Fruit fly (Drosophila melanogaster) whole organism, wandering third instar larva: ENCODE results near the gene CSN5.

Experiments used
- CG32264 ChIP-seq: fragments of 200-800 bp; sonication (Bioruptor generic); optimal IDR thresholded peaks from 2 replicates; lab custom pipeline; 2016; ENCODE audit warnings: missing biosample characterization, missing genetic modification characterization
- CG9705 ChIP-seq: fragments of 200-800 bp; sonication (Bioruptor generic); optimal IDR thresholded peaks from 2 replicates; lab custom pipeline; 2018; ENCODE audit warnings: missing biosample characterization, mild to moderate bottlenecking, missing genetic modification characterization
- CrebA ChIP-seq: fragments of 200-800 bp; sonication (Bioruptor generic); optimal IDR thresholded peaks from 2 replicates; lab custom pipeline; 2016; ENCODE audit warnings: missing biosample characterization, mild to moderate bottlenecking, missing genetic modification characterization, borderline replicate concordance
- Dfd ChIP-seq: fragments of >200 bp; optimal IDR thresholded peaks from 2 replicates; lab custom pipeline; 2017; ENCODE audit warnings: missing biosample characterization, missing genetic modification characterization
- Dif ChIP-seq: fragments of 200-275, 200-300 bp; sonication (Bioruptor generic); optimal IDR thresholded peaks from 2 replicates; lab custom pipeline; 2018; ENCODE audit warnings: missing biosample characterization, missing genetic modification characterization; ENCODE audit not compliant: partially characterized antibody
- GATAd ChIP-seq: sonication (Bioruptor generic); optimal IDR thresholded peaks from 2 replicates; lab custom pipeline; 2016; ENCODE audit warnings: missing biosample characterization, missing genetic modification characterization
- HLH106 ChIP-seq: fragments of 200-800 bp; optimal IDR thresholded peaks from 3 replicates; lab custom pipeline; 2019; ENCODE audit warnings: missing biosample characterization, mild to moderate bottlenecking, missing genetic modification characterization, moderate library complexity
- Hnf4 ChIP-seq: fragments of 200-800 bp; sonication (Bioruptor generic); optimal IDR thresholded peaks from 2 replicates; lab custom pipeline; 2016; ENCODE audit warnings: missing biosample characterization, mild to moderate bottlenecking, missing genetic modification characterization
- Hr78 ChIP-seq: fragments of >200 bp; optimal IDR thresholded peaks from 2 replicates; lab custom pipeline; 2017; ENCODE audit warnings: missing biosample characterization, missing genetic modification characterization
- Hr83 ChIP-seq: fragments of 200-300 bp; sonication (Bioruptor generic); optimal IDR thresholded peaks from 2 replicates; lab custom pipeline; 2016; ENCODE audit warnings: missing biosample characterization, mild to moderate bottlenecking, missing genetic modification characterization, moderate library complexity; ENCODE audit not compliant: poor library complexity, severe bottlenecking
- Jra ChIP-seq: sonication (Bioruptor generic); optimal IDR thresholded peaks from 2 replicates; lab custom pipeline; 2016; ENCODE audit warnings: missing biosample characterization, missing genetic modification characterization
- Mio ChIP-seq: sonication (Bioruptor generic); optimal IDR thresholded peaks from 2 replicates; lab custom pipeline; 2016; ENCODE audit warnings: missing biosample characterization, missing genetic modification characterization
- Myc ChIP-seq: fragments of >200 bp; optimal IDR thresholded peaks from 2 replicates; lab custom pipeline; 2017
- OdsH ChIP-seq: fragments of 200-800 bp; sonication (Bioruptor generic); optimal IDR thresholded peaks from 2 replicates; lab custom pipeline; 2016; ENCODE audit warnings: missing biosample characterization, mild to moderate bottlenecking, missing genetic modification characterization
- Rel ChIP-seq, 2 experiments: fragments of 200-800 bp; sonication (Bioruptor generic) in 1 of 2; optimal IDR thresholded peaks; 2 replicates in 1 of 2; 3 replicates in 1 of 2; lab custom pipeline; 2016 to 2019; ENCODE audit warnings: mild to moderate bottlenecking in 2 of 2, missing biosample characterization in 2 of 2, missing genetic modification characterization in 2 of 2, moderate library complexity in 1 of 2
- Sp1 ChIP-seq: fragments of 200-800 bp; sonication (Bioruptor generic); optimal IDR thresholded peaks from 3 replicates; lab custom pipeline; 2019; ENCODE audit warnings: missing biosample characterization, mild to moderate bottlenecking, missing genetic modification characterization, moderate library complexity
- Vsx2 ChIP-seq: fragments of 200-300, 225-300 bp; sonication (Bioruptor generic); optimal IDR thresholded peaks from 2 replicates; lab custom pipeline; 2018; ENCODE audit warnings: missing biosample characterization, missing genetic modification characterization; ENCODE audit not compliant: partially characterized antibody
- br ChIP-seq: fragments of 200-800 bp; sonication (Bioruptor generic); optimal IDR thresholded peaks from 2 replicates; lab custom pipeline; 2016; ENCODE audit warnings: missing biosample characterization, missing genetic modification characterization
- brk ChIP-seq: fragments of 200-800 bp; sonication (Bioruptor generic); optimal IDR thresholded peaks from 2 replicates; lab custom pipeline; 2016; ENCODE audit warnings: missing biosample characterization, mild to moderate bottlenecking, missing genetic modification characterization
- dl ChIP-seq, 2 experiments: fragments of 175-275, 200-275 bp in 1 of 2; fragments of 200-275 bp in 1 of 2; sonication (Bioruptor generic); optimal IDR thresholded peaks; lab custom pipeline; 2018; ENCODE audit warnings: mild to moderate bottlenecking in 2 of 2, missing biosample characterization in 2 of 2, missing genetic modification characterization in 2 of 2, moderate library complexity in 2 of 2; ENCODE audit not compliant: partially characterized antibody in 2 of 2, insufficient read depth in 1 of 2
- dmrt93B ChIP-seq: fragments of 200-800 bp; sonication (Bioruptor generic); optimal IDR thresholded peaks from 2 replicates; lab custom pipeline; 2018; ENCODE audit warnings: missing biosample characterization, mild to moderate bottlenecking, missing genetic modification characterization
- dsf ChIP-seq: sonication (Bioruptor generic); optimal IDR thresholded peaks from 2 replicates; lab custom pipeline; 2016; ENCODE audit warnings: missing biosample characterization, missing genetic modification characterization, borderline replicate concordance
- ey ChIP-seq: fragments of 200-800 bp; sonication (Bioruptor generic); optimal IDR thresholded peaks from 2 replicates; lab custom pipeline; 2016; ENCODE audit warnings: missing biosample characterization, missing genetic modification characterization
- foxo ChIP-seq, 2 experiments: fragments of 200-800 bp; sonication (Bioruptor generic); optimal IDR thresholded peaks; 2 replicates in 1 of 2; 3 replicates in 1 of 2; lab custom pipeline; 2016 to 2017; ENCODE audit warnings: missing biosample characterization in 2 of 2, missing genetic modification characterization in 2 of 2
- fru ChIP-seq: fragments of 200-800 bp; sonication (Bioruptor generic); optimal IDR thresholded peaks from 3 replicates; lab custom pipeline; 2016; ENCODE audit warnings: missing biosample characterization, mild to moderate bottlenecking, missing genetic modification characterization
- h ChIP-seq: fragments of 200-800 bp; sonication (Bioruptor generic); optimal IDR thresholded peaks from 3 replicates; lab custom pipeline; 2016; ENCODE audit warnings: missing biosample characterization, mild to moderate bottlenecking, missing genetic modification characterization
- jim ChIP-seq: fragments of 175-275, 200-325 bp; sonication (Bioruptor generic); optimal IDR thresholded peaks from 2 replicates; lab custom pipeline; 2016; ENCODE audit warnings: missing biosample characterization, mild to moderate bottlenecking, missing genetic modification characterization
- lola ChIP-seq: fragments of >200 bp; optimal IDR thresholded peaks from 2 replicates; lab custom pipeline; 2017; ENCODE audit warnings: missing biosample characterization, missing genetic modification characterization
- pan ChIP-seq: fragments of >200 bp; optimal IDR thresholded peaks from 2 replicates; lab custom pipeline; 2017
- psq ChIP-seq: fragments of 200-800 bp; sonication (Bioruptor generic); optimal IDR thresholded peaks from 3 replicates; lab custom pipeline; 2017; ENCODE audit warnings: missing biosample characterization, mild to moderate bottlenecking, missing genetic modification characterization, moderate library complexity
- rgr ChIP-seq: fragments of 200-800 bp; sonication (Bioruptor generic); optimal IDR thresholded peaks from 3 replicates; lab custom pipeline; 2016; ENCODE audit warnings: missing biosample characterization, mild to moderate bottlenecking, missing genetic modification characterization
- sage ChIP-seq: fragments of 200-800 bp; sonication (Bioruptor generic); optimal IDR thresholded peaks from 2 replicates; lab custom pipeline; 2016; ENCODE audit warnings: missing biosample characterization, mild to moderate bottlenecking, missing genetic modification characterization
- sv ChIP-seq: fragments of 200-800 bp; sonication (Bioruptor generic); optimal IDR thresholded peaks from 3 replicates; lab custom pipeline; 2016; ENCODE audit warnings: missing biosample characterization, missing genetic modification characterization
- tai ChIP-seq: sonication (Bioruptor generic); optimal IDR thresholded peaks from 2 replicates; lab custom pipeline; 2016; ENCODE audit warnings: missing biosample characterization, missing genetic modification characterization

CSN5 gene

dm6 chr3R:16456607-16457006 is 13.3 kb upstream of the CSN5 start:
- TF ChIP-seq Hr83 (no peak), psq (GFP tag; lab: Kevin White, UChicago) (no peak), br (no peak), Hr78 (GFP tag; lab: Kevin White, UChicago) (no peak), Dif (GFP tag; lab: Kevin White, UChicago) (no peak), lola (GFP tag; lab: Kevin White, UChicago) (no peak), CrebA (GFP tag; lab: Kevin White, UChicago) (no peak), pan (no peak), fru (GFP tag; lab: Kevin White, UChicago) (no peak), brk (GFP tag; lab: Kevin White, UChicago) (no peak), ey (no peak), Myc (lab: Kevin White, UChicago) (no peak), OdsH (no peak), dl (GFP tag; optimal IDR thresholded peaks at IDR 0.05; lab: Kevin White, UChicago; ENCODE audit: insufficient read depth in 1 of 2, partially characterized antibody in 2 of 2) (no peak)
- TF ChIP-seq, all 38 proteins: peak for 0

- TF ChIP-seq Dfd (no peak), fru (GFP tag; lab: Kevin White, UChicago) (no peak), Mio (GFP tag; lab: Kevin White, UChicago) (no peak), dl (GFP tag; optimal IDR thresholded peaks at IDR 0.05; lab: Kevin White, UChicago; ENCODE audit: insufficient read depth in 1 of 2, partially characterized antibody in 2 of 2) (no peak), Sp1 (GFP tag; lab: Kevin White, UChicago) (no peak), ey (no peak), sv (GFP tag; lab: Kevin White, UChicago) (no peak), Vsx2 (no peak), sage (GFP tag; lab: Kevin White, UChicago) (no peak), OdsH (no peak), HLH106 (tag; lab: Kevin White, UChicago) (no peak), foxo (GFP tag; optimal IDR thresholded peaks at IDR 0.05; lab: Kevin White, UChicago) (no peak), GATAd (GFP tag; lab: Kevin White, UChicago) (no peak), br (no peak), Dif (GFP tag; lab: Kevin White, UChicago) (no peak), pan (no peak), CG32264 (no peak), h (GFP tag; lab: Kevin White, UChicago) (no peak)
These were observed 1.3 kb upstream of the CSN5 start for dm6 chr3R:16468556-16468955.

dm6 chr3R:16472301-16472700 is 2.4 kb downstream of the CSN5 start, which contains the start of gene Gyc89Da:
TSS of gene Gyc89Da (plus strand) at chr3R:16472601.
- TF ChIP-seq Hnf4 (GFP tag; lab: Kevin White, UChicago) (no peak), sage (GFP tag; lab: Kevin White, UChicago) (no peak), dsf (no peak), Myc (lab: Kevin White, UChicago) (no peak), Dif (GFP tag; lab: Kevin White, UChicago) (no peak), dmrt93B (GFP tag; lab: Kevin White, UChicago) (no peak), OdsH (no peak), CG9705 (GFP tag; lab: Kevin White, UChicago) (no peak), h (GFP tag; lab: Kevin White, UChicago) (no peak), Hr83 (no peak), Mio (GFP tag; lab: Kevin White, UChicago) (no peak), brk (GFP tag; lab: Kevin White, UChicago) (no peak), Rel (GFP tag; optimal IDR thresholded peaks at IDR 0.05; lab: Kevin White, UChicago) (no peak), Rel (tag; optimal IDR thresholded peaks at IDR 0.05; lab: Kevin White, UChicago) (no peak), GATAd (GFP tag; lab: Kevin White, UChicago) (no peak), Jra (no peak), tai (GFP tag; lab: Kevin White, UChicago) (no peak)

- TF ChIP-seq ey (no peak), brk (GFP tag; lab: Kevin White, UChicago) (no peak), jim (no peak), Sp1 (GFP tag; lab: Kevin White, UChicago) (no peak), rgr (GFP tag; lab: Kevin White, UChicago) (no peak), Dif (GFP tag; lab: Kevin White, UChicago) (no peak)
These were observed 6.6 kb downstream of the CSN5 start for dm6 chr3R:16476472-16476871.
